Fruit fly (Drosophila melanogaster) Kc167 (cell line): ENCODE data around the gene Sec5.

Experiments
- Myc ChIP-seq: fragments of >200 bp; optimal IDR thresholded peaks from 2 replicates; lab custom pipeline; 2017; ENCODE audit warnings: missing external identifiers
- Sin3A ChIP-seq: fragments of >200 bp; optimal IDR thresholded peaks from 2 replicates; lab custom pipeline; 2018; ENCODE audit warnings: missing external identifiers
- h ChIP-seq: fragments of >200 bp; optimal IDR thresholded peaks from 3 replicates; lab custom pipeline; 2018; ENCODE audit warnings: missing external identifiers
- insv ChIP-seq: fragments of >200 bp; optimal IDR thresholded peaks from 3 replicates; lab custom pipeline; 2018; ENCODE audit warnings: missing external identifiers
- psq ChIP-seq: fragments of >200 bp; optimal IDR thresholded peaks from 2 replicates; lab custom pipeline; 2017; ENCODE audit warnings: missing external identifiers
- ttk ChIP-seq: sonication (Bioruptor generic); optimal IDR thresholded peaks from 2 replicates; lab custom pipeline; 2017; ENCODE audit warnings: missing external identifiers

Sec5 gene

DNA sequence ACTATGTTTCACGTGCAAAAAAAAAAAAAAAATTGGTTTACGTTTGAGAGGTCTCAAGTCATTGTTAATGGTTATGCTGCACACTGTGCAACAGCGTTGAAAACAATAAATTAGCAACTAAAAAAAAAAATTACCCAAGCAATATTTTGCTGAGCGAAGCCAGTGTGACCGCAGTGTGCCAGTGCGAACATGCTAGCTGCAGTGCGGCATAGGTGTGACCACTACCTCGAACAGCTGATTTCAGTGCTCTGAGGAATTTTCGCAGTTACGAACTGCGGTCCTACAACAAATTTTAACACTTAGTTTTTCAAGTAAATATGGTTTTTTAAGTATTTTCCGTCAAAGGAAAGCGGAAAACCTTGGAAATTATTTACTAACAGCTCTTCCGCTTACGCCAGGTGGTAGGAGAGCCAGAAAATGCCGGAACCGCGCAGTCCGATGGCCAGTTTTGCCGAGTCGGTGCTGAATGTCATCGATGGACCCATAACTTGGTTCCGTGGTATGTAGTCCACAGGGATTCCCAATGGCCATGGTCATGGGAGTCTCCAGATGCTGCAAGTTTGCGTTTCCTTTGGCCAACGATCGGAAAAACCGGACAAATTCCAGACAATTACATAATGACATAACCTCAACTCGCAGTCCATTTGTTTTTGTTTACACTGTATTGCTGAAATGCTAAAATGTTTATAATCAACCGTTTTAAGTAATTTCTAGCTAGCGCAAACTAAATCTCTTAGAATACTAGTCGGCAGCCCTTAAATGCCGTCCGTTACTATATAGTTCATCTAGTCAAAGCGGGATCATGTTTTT lies 9.0 kb downstream of the Sec5 start, which contains the start of the genes msl-2 and ND-PDSW:
msl-2 (minus strand) TSS at position 195 of the 810 bp plus-strand sequence.
ND-PDSW (plus strand) TSS at position 240 of the 810 bp plus-strand sequence.
- TF ChIP-seq insv (no peak), Sin3A (lab: Kevin White, UChicago) (no peak), Myc (lab: Kevin White, UChicago) (no peak), ttk (no peak), h (no peak), psq (lab: Kevin White, UChicago) (no peak)

DNA sequence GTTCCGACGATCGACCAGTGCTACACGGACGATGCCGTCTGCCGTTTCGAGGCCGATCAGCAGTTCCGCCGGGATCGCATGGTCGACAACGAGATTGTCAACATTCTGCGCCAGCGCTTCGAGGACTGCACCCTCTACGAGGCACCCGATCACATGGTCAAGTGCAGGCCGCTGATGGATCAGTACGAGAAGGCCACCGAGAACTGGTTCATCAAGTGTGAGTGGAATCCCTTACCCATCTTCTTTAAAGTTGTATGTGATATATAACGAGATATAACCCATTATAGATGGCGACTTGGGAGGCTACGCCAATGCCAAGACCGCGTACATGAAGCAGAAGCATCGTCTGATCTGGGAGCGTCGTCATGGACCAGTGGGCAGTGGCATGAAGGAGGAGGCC lies 9.7 kb downstream of the Sec5 start:
- TF ChIP-seq Sin3A (lab: Kevin White, UChicago) (no peak), psq (lab: Kevin White, UChicago) (no peak), insv (no peak), Myc (lab: Kevin White, UChicago) (no peak), ttk (no peak), h (no peak)

DNA sequence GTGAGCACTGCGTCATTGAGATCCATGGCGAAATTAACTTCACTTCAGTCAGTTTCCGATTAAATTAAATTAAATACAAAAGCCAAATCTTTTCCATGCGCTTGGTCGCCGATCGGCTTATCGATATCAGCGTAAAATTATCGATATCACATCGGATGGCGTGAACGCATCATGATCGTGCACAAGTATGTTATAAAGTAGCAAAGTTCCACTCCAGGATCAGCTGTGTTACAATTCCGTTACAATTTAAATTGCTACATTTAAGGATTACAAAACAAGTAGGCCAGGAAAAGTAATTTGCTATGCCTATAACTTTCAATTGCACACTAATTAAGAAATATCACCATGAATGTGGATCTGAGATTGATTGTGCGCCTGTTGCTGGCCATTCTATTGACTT lies 12.8 kb downstream of the Sec5 start, which contains the start of the genes Pif1 and CG31776:
Pif1 (minus strand) TSS at position 136 of the 400 bp plus-strand sequence.
CG31776 (plus strand) TSS at position 314 of the 400 bp plus-strand sequence.
- TF ChIP-seq insv (no peak), psq (lab: Kevin White, UChicago) (no peak), Myc (lab: Kevin White, UChicago) (no peak), ttk (no peak)

DNA sequence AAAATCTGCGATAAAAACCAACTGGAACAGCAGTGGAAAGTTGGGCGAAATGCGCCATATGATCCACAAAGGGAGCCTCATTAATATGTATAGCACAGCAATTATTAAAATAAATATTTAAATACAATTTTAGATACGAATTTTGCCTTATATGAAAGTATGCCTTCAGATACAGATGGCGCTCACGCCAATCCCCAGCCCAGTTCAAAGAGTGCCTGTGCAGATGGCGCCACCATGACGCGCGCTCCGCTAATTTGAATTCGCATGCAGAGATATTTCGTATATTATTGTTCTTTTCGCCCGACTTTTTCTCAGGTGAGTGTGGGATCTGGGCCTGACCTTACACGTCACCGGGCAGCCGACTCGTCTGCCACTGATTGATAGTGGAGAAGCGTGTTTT lies 15.1 kb downstream of the Sec5 start, which contains the start of gene Pgant4:
Pgant4 (plus strand) TSS at position 362 of the 400 bp plus-strand sequence.
- TF ChIP-seq Myc (lab: Kevin White, UChicago), result no peak
- no peak for TF ChIP-seq h
- no peak for TF ChIP-seq ttk
- no peak for TF ChIP-seq psq (lab: Kevin White, UChicago)
- no peak for TF ChIP-seq insv

DNA sequence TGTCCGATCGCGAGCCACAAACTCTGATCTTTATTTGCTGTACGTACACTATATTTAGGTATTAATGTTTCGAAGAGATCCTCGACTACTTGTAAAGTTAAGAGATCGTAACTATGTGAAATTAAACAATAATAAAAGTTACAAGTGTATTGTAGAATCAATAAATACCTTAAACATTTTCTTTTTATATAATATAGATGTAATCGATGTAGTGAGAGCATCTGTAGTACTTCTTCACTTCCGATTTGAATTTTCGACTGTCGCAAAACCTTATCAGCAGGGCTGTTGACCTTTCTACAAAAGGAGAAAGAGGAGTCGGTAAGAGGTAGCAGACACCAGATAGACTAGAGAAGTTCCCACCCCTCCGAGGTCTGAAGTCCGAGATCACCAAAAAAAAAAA lies 18.1 kb downstream of the Sec5 start:
- TF ChIP-seq Myc (lab: Kevin White, UChicago) (no peak), ttk (no peak), psq (lab: Kevin White, UChicago) (no peak), h (no peak), Sin3A (lab: Kevin White, UChicago) (no peak), insv (no peak)

DNA sequence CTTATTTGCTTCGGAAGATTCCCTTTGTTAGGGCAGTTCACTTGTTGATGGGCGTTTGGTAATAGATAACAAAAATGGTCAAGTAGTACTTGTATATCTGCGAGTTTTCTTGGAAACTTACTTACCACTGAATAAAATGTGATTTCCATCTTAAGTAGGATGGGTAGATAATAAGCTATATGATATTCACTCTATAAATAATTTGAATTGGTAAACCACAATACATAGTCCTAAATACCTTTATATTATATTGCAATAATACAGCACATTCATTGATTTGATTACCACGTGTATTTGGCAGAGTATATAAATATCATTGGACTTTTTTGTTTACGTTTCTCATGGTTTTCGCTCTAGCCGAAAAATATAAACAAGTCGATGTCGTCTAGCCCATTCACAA lies 18.8 kb downstream of the Sec5 start:
- TF ChIP-seq h, result no peak
- TF ChIP-seq Sin3A (lab: Kevin White, UChicago), result no peak
- no peak for TF ChIP-seq Myc (lab: Kevin White, UChicago)
- TF ChIP-seq psq (lab: Kevin White, UChicago), result no peak
- no peak for TF ChIP-seq insv
- TF ChIP-seq ttk, result no peak

DNA sequence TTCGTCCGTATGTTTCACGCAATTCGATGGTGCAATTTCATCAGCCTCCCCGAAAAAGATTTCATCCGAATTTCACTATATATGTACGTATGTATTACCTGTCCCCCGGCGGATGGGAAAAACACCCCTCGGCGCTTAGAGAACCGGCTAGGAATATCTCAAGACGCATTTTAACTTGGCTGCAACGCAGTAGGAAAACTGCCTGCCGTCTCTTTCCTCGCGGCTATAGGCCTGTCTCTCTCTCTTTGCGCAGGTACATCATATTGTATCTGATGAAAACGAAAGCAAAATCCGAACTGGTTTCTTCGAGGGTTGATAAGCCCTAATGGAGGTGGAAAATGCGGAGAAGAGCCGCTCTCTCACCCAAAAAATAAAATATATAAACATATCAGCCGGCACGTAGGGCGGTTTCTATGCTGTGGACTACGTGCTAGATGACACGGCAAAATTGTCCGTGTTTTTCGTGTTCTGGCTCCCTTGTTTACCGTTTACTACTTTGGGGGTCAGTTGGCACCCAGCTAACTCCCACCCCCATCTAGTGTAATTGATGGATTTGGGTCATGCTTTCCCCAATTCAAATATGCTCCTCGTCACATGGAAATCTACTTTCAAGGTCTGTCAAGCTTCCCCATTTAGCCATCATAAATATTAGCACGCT lies 19.4 kb downstream of the Sec5 start:
- TF ChIP-seq h (no peak), psq (lab: Kevin White, UChicago) (no peak), ttk (no peak), Myc (lab: Kevin White, UChicago) (no peak), Sin3A (lab: Kevin White, UChicago) (no peak), insv (no peak)

DNA sequence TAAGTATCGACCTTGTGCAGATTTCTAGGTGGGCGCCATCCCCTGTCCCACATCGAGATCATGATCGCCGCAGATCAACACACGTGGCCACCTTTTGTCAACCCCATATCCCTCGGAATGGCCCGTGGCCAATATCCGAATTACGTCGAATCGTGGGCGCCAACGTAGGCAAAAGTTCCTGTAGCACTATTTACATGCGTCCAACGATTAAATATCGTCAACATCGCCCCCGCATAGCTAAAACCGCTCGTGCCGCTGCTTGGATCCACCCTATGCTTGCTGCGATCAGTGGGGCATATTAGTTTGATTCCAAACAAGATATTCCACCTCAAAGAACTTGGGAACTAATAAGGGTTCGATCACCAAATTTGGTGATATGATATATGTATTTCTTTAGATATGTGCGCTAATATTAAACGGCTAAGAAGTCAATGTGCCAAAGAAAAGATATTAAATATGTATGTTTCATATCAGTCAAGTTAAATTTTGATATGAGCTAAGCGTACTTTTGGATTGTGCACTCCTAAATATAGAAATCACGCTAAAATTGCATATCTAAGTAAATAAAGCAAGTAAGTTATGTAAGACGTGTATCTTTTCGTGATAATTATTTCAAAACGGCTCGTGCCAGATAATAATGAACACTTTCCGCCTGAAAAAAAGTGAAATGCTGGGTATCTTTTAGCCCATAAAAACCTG lies 20.1 kb downstream of the Sec5 start:
- TF ChIP-seq Myc (lab: Kevin White, UChicago) (no peak), psq (lab: Kevin White, UChicago) (no peak), Sin3A (lab: Kevin White, UChicago) (no peak), ttk (no peak), insv (no peak), h (no peak)

DNA sequence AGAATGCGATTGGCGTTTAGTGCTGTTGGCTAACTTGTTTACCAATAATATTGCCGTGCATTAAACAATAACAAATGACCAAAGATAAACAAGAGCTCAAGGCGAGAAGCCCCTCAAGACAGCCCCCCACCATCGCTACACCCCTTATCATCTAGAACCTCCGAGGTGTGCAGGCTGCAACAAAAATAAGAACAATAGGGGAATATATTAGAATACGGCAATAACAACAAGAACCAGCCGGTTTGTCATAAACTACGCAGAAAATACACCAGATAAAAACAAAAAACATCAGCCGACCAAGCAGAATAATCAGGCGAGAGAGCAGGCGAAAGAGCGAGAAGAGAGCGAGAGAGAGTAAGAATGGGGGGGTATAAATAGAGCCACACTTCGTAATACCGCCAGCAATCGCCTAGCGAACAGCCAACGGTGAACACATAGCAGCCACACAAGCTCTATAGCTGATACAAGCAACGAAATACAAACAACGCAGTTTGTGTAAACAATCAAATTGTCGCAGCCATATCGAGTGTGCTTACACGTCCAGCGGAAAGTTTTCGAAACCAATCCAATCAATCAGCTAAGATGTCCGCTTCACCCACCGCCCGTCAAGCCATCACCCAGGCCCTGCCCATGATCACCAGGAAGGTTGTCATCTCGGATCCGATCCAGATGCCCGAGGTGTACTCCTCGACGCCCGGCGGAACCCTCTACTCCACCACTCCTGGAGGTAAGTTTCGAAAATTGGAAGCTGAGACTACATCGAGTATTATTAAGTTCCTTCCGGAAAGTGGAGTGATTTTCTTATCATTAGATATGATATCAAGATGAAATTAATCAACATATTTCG lies 21.2 kb downstream of the Sec5 start, which contains the start of gene Thor:
Thor (plus strand) TSS at position 401 of the 847 bp plus-strand sequence.
- TF ChIP-seq Sin3A (lab: Kevin White, UChicago) (no peak), psq (lab: Kevin White, UChicago) (no peak), h (no peak), insv (no peak), ttk (no peak), Myc (lab: Kevin White, UChicago) (no peak)

DNA sequence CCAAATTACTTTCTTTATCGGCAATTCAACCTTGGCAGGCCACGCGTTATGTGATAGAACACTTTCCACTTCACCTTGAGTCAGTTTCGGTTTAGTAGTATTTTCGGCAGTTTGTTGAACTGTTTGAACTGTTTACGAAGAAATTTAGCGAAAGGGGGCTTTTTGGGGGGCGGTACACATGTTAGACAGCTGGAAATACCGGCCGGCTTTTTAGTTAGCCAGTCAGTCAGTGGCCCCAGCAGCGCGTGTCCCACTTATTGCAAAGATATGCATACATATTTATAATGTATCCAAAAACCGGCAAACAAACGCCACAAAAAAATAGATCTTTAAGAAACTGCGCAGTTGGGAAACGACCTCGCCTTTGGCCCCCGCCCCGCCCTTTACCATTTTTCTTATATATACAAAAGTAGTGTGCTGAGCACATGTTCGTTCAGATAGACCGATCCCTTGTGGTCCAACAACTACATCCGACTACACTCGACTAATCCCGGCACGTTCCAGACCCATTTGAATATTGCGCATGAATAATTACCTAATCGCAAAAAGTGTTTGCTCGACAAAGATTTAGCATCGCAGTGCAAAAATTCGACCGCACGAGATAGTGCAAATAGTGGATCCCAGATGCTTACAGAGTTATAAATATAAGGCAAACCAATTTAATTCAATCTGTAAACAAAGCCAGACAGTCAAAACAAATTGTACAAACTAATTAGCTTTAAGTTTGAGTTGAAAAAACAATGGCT lies 22.8 kb downstream of the Sec5 start:
- TF ChIP-seq ttk (no peak), psq (lab: Kevin White, UChicago) (no peak), Myc (lab: Kevin White, UChicago) (no peak), Sin3A (lab: Kevin White, UChicago) (no peak), h (no peak), insv (no peak)

DNA sequence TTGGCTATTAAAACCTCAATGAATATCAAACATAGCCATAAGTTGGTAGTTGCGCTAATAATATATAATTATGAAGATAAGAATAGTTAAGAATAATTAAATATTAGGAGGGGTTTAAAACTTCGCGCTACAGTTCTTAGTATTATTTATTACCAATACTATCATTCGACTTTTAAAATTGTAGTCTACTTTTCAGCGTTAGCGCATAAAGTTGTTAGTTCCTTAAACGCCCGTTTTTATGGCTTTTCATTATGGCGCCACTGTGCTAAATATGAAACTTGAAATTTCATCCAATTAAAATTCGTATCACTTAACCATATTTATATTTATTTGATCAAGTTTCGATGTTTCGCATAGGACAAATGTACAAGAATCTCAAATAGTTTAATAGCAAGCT lies 23.3 kb downstream of the Sec5 start:
- no peak for TF ChIP-seq Myc (lab: Kevin White, UChicago)
- no peak for TF ChIP-seq psq (lab: Kevin White, UChicago)
- no peak for TF ChIP-seq Sin3A (lab: Kevin White, UChicago)
- no peak for TF ChIP-seq h
- TF ChIP-seq insv, result no peak
- TF ChIP-seq ttk, result no peak
